Worm (Caenorhabditis elegans): ENCODE results near the gene fbxa-36.

Gene fbxa-36

ce11 chrIII:1295149-1295716 is 2.2 kb upstream of the fbxa-36 start, which contains the start of gene fbxa-35:
Gene fbxa-35 (plus strand): TSS chrIII:1295666.
- TF ChIP-seq ceh-88 (GFP tag; IDR thresholded peaks at IDR 0.05): no peak
- TF ChIP-seq vab-15 (tag; optimal IDR thresholded peaks at IDR 0.05): no peak
- peak in 2 of 6 experiments; percentile 13 for TF ChIP-seq elt-3 (tag; optimal IDR thresholded peaks at IDR 0.05)
- peak; percentile 82 for TF ChIP-seq elt-2 (tag; optimal IDR thresholded peaks at IDR 0.05)
- TF ChIP-seq efl-1 (optimal IDR thresholded peaks at IDR 0.05): no peak
- TF ChIP-seq efl-1 (GFP tag; optimal IDR thresholded peaks at IDR 0.05 in 1 of 2): peak in 1 of 2 experiments; percentile 19

ce11 chrIII:1289139-1289538 is 3.9 kb downstream of the fbxa-36 start:
- TF ChIP-seq pax-3 (tag; optimal IDR thresholded peaks at IDR 0.05): no peak
- no peak for TF ChIP-seq mab-9 (GFP tag; IDR thresholded peaks at IDR 0.05)
- TF ChIP-seq elt-2 (tag; optimal IDR thresholded peaks at IDR 0.05): peak; percentile 87
- peak; percentile 35 for TF ChIP-seq pqm-1 (tag; optimal IDR thresholded peaks at IDR 0.05)
- peak; percentile 75 for TF ChIP-seq jun-1 (tag; optimal IDR thresholded peaks at IDR 0.05)
- TF ChIP-seq ces-1 (GFP tag; optimal IDR thresholded peaks at IDR 0.05): no peak
- TF ChIP-seq lir-3 (tag; optimal IDR thresholded peaks at IDR 0.05; ENCODE audit: poor library complexity): no peak
- TF ChIP-seq alr-1 (tag; optimal IDR thresholded peaks at IDR 0.05; ENCODE audit: borderline replicate concordance): no peak
- no peak for TF ChIP-seq ceh-8 (GFP tag; optimal IDR thresholded peaks at IDR 0.05)

ce11 chrIII:1288473-1289056 is 4.5 kb downstream of the fbxa-36 start, which contains the start of gene fbxa-50:
Gene fbxa-50 (minus strand): TSS chrIII:1288523.
- TF ChIP-seq skn-1 (tag; optimal IDR thresholded peaks at IDR 0.05) (peak; percentile 21), ztf-11 (tag; optimal IDR thresholded peaks at IDR 0.05) (no peak)

- TF ChIP-seq elt-2 (tag; optimal IDR thresholded peaks at IDR 0.05): peak; percentile 2
- TF ChIP-seq skn-1 (tag; optimal IDR thresholded peaks at IDR 0.05): peak; percentile 61
- TF ChIP-seq sox-4 (tag; optimal IDR thresholded peaks at IDR 0.05): no peak
- TF ChIP-seq ceh-82 (tag; optimal IDR thresholded peaks at IDR 0.05): peak in 2 of 3 experiments; percentile 32 to 34
- TF ChIP-seq nhr-85 (tag): no peak
- peak in 1 of 2 experiments; percentile 25 for TF ChIP-seq lin-35 (GFP tag; optimal IDR thresholded peaks at IDR 0.05)
- no peak for TF ChIP-seq nhr-90 (tag; optimal IDR thresholded peaks at IDR 0.05; ENCODE audit: poor library complexity)
- peak; percentile 42 for TF ChIP-seq nhr-71 (tag; optimal IDR thresholded peaks at IDR 0.05)
- TF ChIP-seq tlp-1 (tag; optimal IDR thresholded peaks at IDR 0.05): no peak
- TF ChIP-seq grh-1 (GFP tag; IDR thresholded peaks at IDR 0.05): no peak
- TF ChIP-seq lin-14 (GFP tag; optimal IDR thresholded peaks at IDR 0.05): peak; percentile 61
- TF ChIP-seq ztf-11 (tag; optimal IDR thresholded peaks at IDR 0.05): no peak
- TF ChIP-seq snpc-4 (tag; optimal IDR thresholded peaks at IDR 0.05): no peak
- TF ChIP-seq elt-3 (tag; optimal IDR thresholded peaks at IDR 0.05): no peak
- no peak for TF ChIP-seq aha-1 (tag; optimal IDR thresholded peaks at IDR 0.05)
- TF ChIP-seq lir-3 (tag; optimal IDR thresholded peaks at IDR 0.05; ENCODE audit: poor library complexity): no peak
- TF ChIP-seq ztf-4 (tag; optimal IDR thresholded peaks at IDR 0.05): no peak
- no peak for TF ChIP-seq ceh-90 (tag; optimal IDR thresholded peaks at IDR 0.05)
- peak; percentile 18 for TF ChIP-seq nhr-47 (tag; optimal IDR thresholded peaks at IDR 0.05)
- TF ChIP-seq swsn-7 (tag; optimal IDR thresholded peaks at IDR 0.05): peak; percentile 25
- TF ChIP-seq efl-1 (optimal IDR thresholded peaks at IDR 0.05): peak; percentile 22 to 36
- TF ChIP-seq efl-1 (GFP tag; optimal IDR thresholded peaks at IDR 0.05 in 1 of 2): peak; percentile 18 to 80
- TF ChIP-seq nhr-76 (tag; optimal IDR thresholded peaks at IDR 0.05): no peak
- TF ChIP-seq nhr-11 (tag; optimal IDR thresholded peaks at IDR 0.05): no peak
- TF ChIP-seq zip-4 (GFP tag; optimal IDR thresholded peaks at IDR 0.05): peak; percentile 92
- TF ChIP-seq alr-1 (tag; optimal IDR thresholded peaks at IDR 0.05; ENCODE audit: borderline replicate concordance): no peak
- no peak for TF ChIP-seq lin-15B (tag; optimal IDR thresholded peaks at IDR 0.05)
- no peak for TF ChIP-seq snu-23 (GFP tag; optimal IDR thresholded peaks at IDR 0.05)
- TF ChIP-seq fkh-8 (tag; optimal IDR thresholded peaks at IDR 0.05): no peak
- peak; percentile 37 to 59 for TF ChIP-seq lsy-2 (tag; optimal IDR thresholded peaks at IDR 0.05)
- TF ChIP-seq nhr-237 (tag; optimal IDR thresholded peaks at IDR 0.05): peak; percentile 67
- no peak for TF ChIP-seq dpl-1 (GFP tag; optimal IDR thresholded peaks at IDR 0.05)
Observed at ce11 chrIII:1284584-1285046, 8.4 kb downstream of the fbxa-36 start, which contains the start of gene fbxa-37. Gene fbxa-37 (plus strand): TSS chrIII:1284996.

All from whole organism, L1 larva.